Worm (Caenorhabditis elegans) whole organism, L1 larva: ENCODE data around the gene T22C8.3.

Experiments used
- C04F5.9 ChIP-seq: sonication (generic microtip); optimal IDR thresholded peaks from 2 replicates; lab custom pipeline; 2016; ENCODE audit warnings: missing genetic modification characterization, missing compliant biosample characterization
- C16A3.4 ChIP-seq: fragments of 150-350 bp; optimal IDR thresholded peaks from 2 replicates; lab custom pipeline; 2014; ENCODE audit warnings: missing biosample characterization, missing genetic modification characterization
- aha-1 ChIP-seq: fragments of 150-350 bp; optimal IDR thresholded peaks from 2 replicates; lab custom pipeline; 2014; ENCODE audit warnings: missing biosample characterization, missing genetic modification characterization
- blmp-1 ChIP-seq: fragments of 150-350 bp; optimal IDR thresholded peaks from 2 replicates; lab custom pipeline; 2014; ENCODE audit warnings: missing biosample characterization, missing genetic modification characterization
- ceh-8 ChIP-seq: fragments of 200-800 bp; sonication (Bioruptor generic); optimal IDR thresholded peaks from 2 replicates; lab custom pipeline; 2018; ENCODE audit warnings: mild to moderate bottlenecking, missing genetic modification characterization, moderate library complexity, missing compliant biosample characterization
- ceh-82 ChIP-seq, 3 experiments: fragments of 150-350 bp in 1 of 3; sonication (generic microtip) in 2 of 3; optimal IDR thresholded peaks; 2 replicates each; lab custom pipeline; 2014 to 2017; ENCODE audit warnings: missing biosample characterization in 3 of 3, missing genetic modification characterization in 3 of 3
- ceh-88 ChIP-seq: fragments of 200-800 bp; sonication (Bioruptor generic); IDR thresholded peaks from 2 replicates; pipeline ENCODE4 v1.3.6; 2022; ENCODE audit warnings: missing genetic modification characterization, missing compliant biosample characterization
- dsc-1 ChIP-seq: sonication (generic microtip); optimal IDR thresholded peaks from 2 replicates; lab custom pipeline; 2016; ENCODE audit warnings: mild to moderate bottlenecking, missing genetic modification characterization, missing compliant biosample characterization
- egl-13 ChIP-seq: sonication (generic microtip); optimal IDR thresholded peaks from 2 replicates; lab custom pipeline; 2016; ENCODE audit warnings: missing genotype, missing genetic modification reagents, missing genetic modification characterization, missing compliant biosample characterization
- egl-27 ChIP-seq, 2 experiments: fragments of 150-350 bp in 1 of 2; sonication (generic microtip); optimal IDR thresholded peaks; 3 replicates each; lab custom pipeline; 2017 to 2018; ENCODE audit warnings: missing biosample characterization in 2 of 2, missing genetic modification characterization in 2 of 2, missing genetic modification reagents in 2 of 2
- elt-2 ChIP-seq: sonication (generic microtip); optimal IDR thresholded peaks from 2 replicates; lab custom pipeline; 2016; ENCODE audit warnings: missing genetic modification characterization, mild to moderate bottlenecking, inconsistent platforms, missing compliant biosample characterization, missing genetic modification reagents
- ets-5 ChIP-seq: fragments of 200-800 bp; sonication (Bioruptor generic); IDR thresholded peaks from 2 replicates; pipeline ENCODE4 v1.3.6; 2022; ENCODE audit warnings: missing genetic modification characterization, missing compliant biosample characterization
- fkh-8 ChIP-seq: sonication (generic microtip); optimal IDR thresholded peaks from 2 replicates; lab custom pipeline; 2016; ENCODE audit warnings: mild to moderate bottlenecking, missing genetic modification characterization, missing compliant biosample characterization
- fos-1 ChIP-seq: fragments of 150-350 bp; optimal IDR thresholded peaks from 2 replicates; lab custom pipeline; 2014; ENCODE audit warnings: missing biosample characterization, missing genetic modification characterization
- hpl-2 ChIP-seq: fragments of 150-350 bp; optimal IDR thresholded peaks from 2 replicates; lab custom pipeline; 2014; ENCODE audit warnings: missing biosample characterization, missing genetic modification reagents, missing genetic modification characterization
- isw-1 ChIP-seq: fragments of 200-800 bp; sonication (Bioruptor generic); IDR thresholded peaks from 2 replicates; pipeline ENCODE4 v1.3.6; 2022; ENCODE audit warnings: missing genetic modification characterization, missing compliant biosample characterization
- lin-14 ChIP-seq: fragments of 200-800 bp; sonication (Bioruptor generic); optimal IDR thresholded peaks from 2 replicates; lab custom pipeline; 2018; ENCODE audit warnings: mild to moderate bottlenecking, missing genetic modification characterization, moderate library complexity, missing compliant biosample characterization
- lin-35 ChIP-seq, 2 experiments: fragments of 150-350 bp; optimal IDR thresholded peaks; 2 replicates each; lab custom pipeline; 2014; ENCODE audit warnings: missing biosample characterization in 2 of 2, missing genetic modification characterization in 2 of 2, missing genetic modification reagents in 2 of 2
- lsy-2 ChIP-seq, 2 experiments: fragments of 150-350 bp; optimal IDR thresholded peaks; 2 replicates each; lab custom pipeline; 2014; ENCODE audit warnings: missing biosample characterization in 2 of 2, missing genetic modification characterization in 2 of 2
- mdl-1 ChIP-seq, 2 experiments: fragments of 150-350 bp; optimal IDR thresholded peaks; 2 replicates each; lab custom pipeline; 2014 to 2017; ENCODE audit warnings: missing biosample characterization in 2 of 2, missing genetic modification characterization in 2 of 2, inconsistent platforms in 1 of 2
- mef-2 ChIP-seq: fragments of 150-350 bp; optimal IDR thresholded peaks from 2 replicates; lab custom pipeline; 2014; ENCODE audit warnings: missing biosample characterization, missing genetic modification characterization
- mep-1 ChIP-seq: fragments of 150-350 bp; optimal IDR thresholded peaks from 2 replicates; lab custom pipeline; 2014; ENCODE audit warnings: missing biosample characterization, missing genetic modification characterization
- nhr-12 ChIP-seq: sonication (generic microtip); optimal IDR thresholded peaks from 2 replicates; lab custom pipeline; 2017; ENCODE audit warnings: missing biosample characterization, missing genetic modification characterization
- nhr-19 ChIP-seq: fragments of 200-800 bp; sonication (Bioruptor generic); conservative IDR thresholded peaks from 2 replicates; pipeline ENCODE4 v1.3.6; 2022; ENCODE audit warnings: missing genetic modification characterization, missing compliant biosample characterization
- nhr-71 ChIP-seq: sonication (generic microtip); optimal IDR thresholded peaks from 2 replicates; lab custom pipeline; 2016; ENCODE audit warnings: mild to moderate bottlenecking, missing genetic modification characterization, moderate library complexity, missing compliant biosample characterization
- nhr-76 ChIP-seq: sonication (generic microtip); optimal IDR thresholded peaks from 2 replicates; lab custom pipeline; 2017; ENCODE audit warnings: missing biosample characterization, missing genetic modification characterization
- pag-3 ChIP-seq: sonication (generic microtip); optimal IDR thresholded peaks from 2 replicates; lab custom pipeline; 2017; ENCODE audit warnings: missing genetic modification characterization, mild to moderate bottlenecking, missing compliant biosample characterization, antibody characterized with exemption, borderline replicate concordance; ENCODE audit not compliant: insufficient read depth
- rnt-1 ChIP-seq: sonication (generic microtip); optimal IDR thresholded peaks from 2 replicates; lab custom pipeline; 2016; ENCODE audit warnings: mild to moderate bottlenecking, missing genetic modification characterization, moderate library complexity, missing compliant biosample characterization
- snu-23 ChIP-seq: sonication (generic microtip); optimal IDR thresholded peaks from 2 replicates; lab custom pipeline; 2016; ENCODE audit warnings: missing genetic modification characterization, missing compliant biosample characterization
- sup-37 ChIP-seq: fragments of 200-800 bp; sonication (Bioruptor generic); optimal IDR thresholded peaks from 2 replicates; lab custom pipeline; 2018; ENCODE audit warnings: mild to moderate bottlenecking, missing genetic modification characterization, missing compliant biosample characterization
- unc-130 ChIP-seq: fragments of 150-350 bp; optimal IDR thresholded peaks from 2 replicates; lab custom pipeline; 2017; ENCODE audit warnings: missing biosample characterization, missing genetic modification characterization, inconsistent platforms
- unc-86 ChIP-seq: sonication (generic microtip); optimal IDR thresholded peaks from 2 replicates; lab custom pipeline; 2016; ENCODE audit warnings: missing genetic modification characterization, missing compliant biosample characterization
- xbp-1 ChIP-seq: sonication (generic microtip); optimal IDR thresholded peaks from 2 replicates; lab custom pipeline; 2016; ENCODE audit warnings: missing genetic modification characterization, missing compliant biosample characterization
- ztf-4 ChIP-seq: fragments of 150-350 bp; optimal IDR thresholded peaks from 2 replicates; lab custom pipeline; 2014; ENCODE audit warnings: missing biosample characterization, missing genetic modification characterization

T22C8.3 gene

DNA sequence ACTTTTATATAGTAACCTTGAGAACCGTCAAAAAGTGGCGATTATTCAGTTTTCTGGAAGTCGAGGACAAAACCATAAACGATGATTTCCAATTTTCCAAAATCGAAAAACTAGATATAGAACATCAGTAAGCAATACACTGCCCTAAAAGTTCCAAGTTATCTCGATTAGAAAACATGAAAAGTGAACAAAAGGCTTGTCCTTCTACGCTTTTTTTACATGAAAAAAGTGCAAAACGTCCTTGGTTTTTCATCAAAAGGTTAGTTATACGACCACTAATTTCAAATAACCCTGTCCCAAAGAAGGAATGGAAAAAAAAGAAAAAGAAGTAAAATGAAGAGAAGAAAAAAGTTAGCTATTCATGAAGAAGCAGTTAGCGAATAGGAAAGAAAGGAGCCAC, 35.9 kb downstream of the T22C8.3 start:
- TF ChIP-seq fos-1 (tag; lab: Kevin White, UChicago) (no peak), ztf-4 (tag; lab: Kevin White, UChicago) (no peak), unc-86 (tag; lab: Kevin White, UChicago) (no peak), sup-37 (GFP tag; lab: Kevin White, UChicago) (no peak)
- TF ChIP-seq, all 84 proteins: peak for 0

DNA sequence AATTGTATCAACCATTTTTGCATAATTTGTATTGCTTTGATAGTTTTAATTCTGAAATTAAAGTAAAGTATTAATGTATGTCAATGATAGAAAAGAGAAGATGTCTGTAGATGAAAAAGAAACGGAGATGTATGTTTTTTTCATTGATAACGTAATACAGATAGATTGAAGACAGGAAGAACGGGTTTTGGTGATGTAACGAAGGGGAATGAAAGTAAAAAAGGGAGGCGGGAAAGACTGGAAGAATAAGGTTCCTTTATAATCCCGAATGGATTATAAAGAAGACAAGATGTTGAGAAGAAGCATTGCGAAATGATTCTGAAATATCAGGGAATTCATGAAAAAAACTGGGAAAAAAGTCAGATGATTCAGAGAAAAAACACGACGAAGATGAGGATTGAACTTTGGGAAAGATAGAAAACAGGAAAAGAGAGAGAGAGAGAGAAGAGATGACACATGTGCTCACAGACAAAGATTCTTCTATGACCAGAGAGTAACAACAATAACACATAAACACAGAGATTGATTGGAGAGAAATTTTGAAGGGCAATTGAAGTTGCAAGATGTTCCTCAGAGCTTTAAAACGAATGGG, 36.7 kb downstream of the T22C8.3 start, which contains the start of gene F54C9.11:
F54C9.11 (minus strand) TSS at position 51 of the 592 bp plus-strand sequence.
- TF ChIP-seq fkh-8 (tag; lab: Kevin White, UChicago): no peak
- peak; percentile 11 for TF ChIP-seq snu-23 (GFP tag; lab: Kevin White, UChicago)
- peak; percentile 73 for TF ChIP-seq lin-14
- peak; percentile 64 for TF ChIP-seq blmp-1 (tag; lab: Kevin White, UChicago)
- no peak for TF ChIP-seq pag-3
- no peak for TF ChIP-seq dsc-1 (tag; lab: Kevin White, UChicago)
- TF ChIP-seq egl-27 (tag; optimal IDR thresholded peaks at IDR 0.05; lab: Kevin White, UChicago): no peak
- TF ChIP-seq C16A3.4 (tag; lab: Kevin White, UChicago): peak; percentile 7
- peak in 1 of 2 experiments; percentile 57 for TF ChIP-seq lsy-2 (tag; optimal IDR thresholded peaks at IDR 0.05; lab: Kevin White, UChicago)
- peak; percentile 62 for TF ChIP-seq nhr-71
- no peak for TF ChIP-seq egl-13
- peak in 1 of 2 experiments; percentile 14 for TF ChIP-seq lin-35 (GFP tag; optimal IDR thresholded peaks at IDR 0.05; lab: Kevin White, UChicago)
- TF ChIP-seq rnt-1 (tag; lab: Kevin White, UChicago): peak; percentile 42
- TF ChIP-seq ztf-4 (tag; lab: Kevin White, UChicago): peak; percentile 30
- TF ChIP-seq unc-130 (tag; lab: Kevin White, UChicago): no peak
- TF ChIP-seq isw-1 (GFP tag; lab: Robert Waterston, UW): no peak
- TF ChIP-seq mdl-1 (tag; optimal IDR thresholded peaks at IDR 0.05; lab: Kevin White, UChicago): no peak
- TF ChIP-seq mep-1 (tag; lab: Kevin White, UChicago): peak; percentile 12

DNA sequence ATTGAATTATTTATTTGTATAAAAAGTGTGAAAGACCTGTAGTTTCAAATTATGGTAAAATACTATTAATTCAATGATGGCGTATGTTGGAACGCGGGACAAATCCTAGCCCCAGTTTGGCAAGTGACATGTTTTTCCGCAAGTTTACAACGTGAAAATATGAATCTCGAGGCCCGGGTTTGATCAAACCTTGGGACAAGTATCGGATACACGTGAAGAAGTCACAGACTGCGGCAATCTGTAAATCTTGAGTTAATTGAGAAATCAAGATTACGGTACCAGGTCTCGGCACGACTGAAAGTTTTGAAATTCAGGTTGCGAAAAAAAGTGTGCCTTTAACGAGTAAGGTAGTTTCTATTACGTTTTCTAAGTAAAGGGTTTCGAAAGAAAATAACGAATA, 38.7 kb downstream of the T22C8.3 start:
- TF ChIP-seq C04F5.9 (tag; lab: Kevin White, UChicago): no peak
- no peak for TF ChIP-seq mdl-1 (tag; optimal IDR thresholded peaks at IDR 0.05; lab: Kevin White, UChicago)
- no peak for TF ChIP-seq nhr-12 (tag; lab: Kevin White, UChicago)
- TF ChIP-seq elt-2 (tag; lab: Kevin White, UChicago): no peak
- no peak for TF ChIP-seq C16A3.4 (tag; lab: Kevin White, UChicago)
- TF ChIP-seq mef-2 (tag; lab: Kevin White, UChicago): no peak
- TF ChIP-seq nhr-76 (tag; lab: Kevin White, UChicago): no peak
- no peak for TF ChIP-seq aha-1
- no peak for TF ChIP-seq ets-5 (GFP tag; lab: Robert Waterston, UW)
- no peak for TF ChIP-seq ceh-8 (GFP tag; lab: Kevin White, UChicago)
- TF ChIP-seq ceh-82 (tag; optimal IDR thresholded peaks at IDR 0.05; lab: Kevin White, UChicago): no peak

DNA sequence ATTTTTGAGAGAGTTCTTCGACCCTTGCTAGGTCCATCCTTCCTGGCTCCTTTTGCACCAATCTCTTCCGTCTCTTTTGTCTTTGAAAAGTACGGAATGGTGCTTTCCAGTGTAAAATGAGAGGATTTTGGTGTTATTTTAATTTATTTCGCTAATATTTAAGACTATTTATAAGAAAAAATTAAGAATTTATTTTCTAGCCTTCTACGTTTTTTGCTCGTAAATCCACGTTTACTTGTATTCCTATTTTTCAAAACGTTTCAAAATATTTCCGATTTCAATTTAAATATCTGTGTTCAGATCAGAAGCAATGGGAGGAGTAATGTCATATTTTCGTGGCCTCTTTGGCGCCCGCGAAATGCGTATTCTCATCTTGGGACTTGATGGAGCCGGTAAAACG, 40.1 kb downstream of the T22C8.3 start, which contains the start of gene arl-1:
arl-1 (plus strand) TSS at position 301 of the 400 bp plus-strand sequence.
- no peak for TF ChIP-seq rnt-1 (tag; lab: Kevin White, UChicago)
- no peak for TF ChIP-seq C04F5.9 (tag; lab: Kevin White, UChicago)
- no peak for TF ChIP-seq xbp-1
- TF ChIP-seq ceh-88 (GFP tag; lab: Robert Waterston, UW): no peak
- TF ChIP-seq hpl-2 (GFP tag; lab: Kevin White, UChicago): no peak
- no peak for TF ChIP-seq nhr-19 (GFP tag; lab: Robert Waterston, UW)
